Fruit fly (Drosophila melanogaster): Measurements from ENCODE around the gene wrm1.

wrm1 gene

DNA sequence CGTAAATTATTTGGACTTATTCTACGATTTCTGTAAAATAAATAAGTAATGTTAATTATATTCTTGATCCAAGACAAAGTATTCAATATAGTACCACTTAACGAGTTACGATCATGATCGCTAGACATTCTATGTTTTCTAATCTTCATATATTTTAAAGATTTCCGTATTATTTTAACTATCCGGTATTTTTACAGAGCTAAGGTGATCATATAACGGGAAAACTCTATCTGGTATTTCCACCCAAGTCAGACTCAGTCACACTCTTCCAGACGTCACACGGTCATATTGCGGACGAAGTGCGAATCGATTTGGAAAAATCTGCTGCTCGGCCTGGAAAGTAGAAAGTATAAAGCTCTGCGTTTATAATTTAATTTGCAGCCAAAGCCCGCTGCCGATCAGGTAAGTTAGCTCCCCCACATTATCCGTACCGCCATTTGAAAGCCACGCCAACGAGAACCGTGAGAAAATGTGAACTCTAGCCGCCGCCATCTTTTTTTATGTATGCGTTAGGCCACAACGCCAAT, 4.3 kb upstream of the wrm1 start, which contains the start of the genes lark and eco (continued):
- TF ChIP-seq CG34224 (GFP tag; IDR thresholded peaks at IDR 0.05; ENCODE audit: partially characterized antibody): no peak
- TF ChIP-seq ems (GFP tag; optimal IDR thresholded peaks at IDR 0.05): no peak
- TF ChIP-seq CG12219 (GFP tag; optimal IDR thresholded peaks at IDR 0.05): no peak
- peak; percentile 25; the same call in 1 of the 2 replicates for TF ChIP-seq CG13287 (GFP tag; IDR thresholded peaks at IDR 0.05; ENCODE audit: partially characterized antibody)
- peak; percentile 29 for TF ChIP-seq CG2712 (tag; optimal IDR thresholded peaks at IDR 0.05)
- TF ChIP-seq Opbp (GFP tag; IDR thresholded peaks at IDR 0.05; ENCODE audit: partially characterized antibody): peak; percentile 40; the same call in 1 of the 3 replicates
- peak; percentile 31; the same call in 1 of the 2 replicates for TF ChIP-seq CG42726 (GFP tag; IDR thresholded peaks at IDR 0.05; ENCODE audit: partially characterized antibody)
- peak; percentile 36 for TF ChIP-seq Dp (GFP tag; optimal IDR thresholded peaks at IDR 0.05)
- TF ChIP-seq CG12104 (GFP tag; optimal IDR thresholded peaks at IDR 0.05): no peak
- peak in 1 of 3 experiments; percentile 4 for TF ChIP-seq Stat92E (GFP tag; optimal IDR thresholded peaks at IDR 0.05)
- TF ChIP-seq CG13296 (GFP tag; optimal IDR thresholded peaks at IDR 0.05): no peak
- no peak for TF ChIP-seq CG8765 (GFP tag; IDR thresholded peaks at IDR 0.05)
- peak; percentile 37; the same call in 2 of the 3 replicates for TF ChIP-seq row (GFP tag; IDR thresholded peaks at IDR 0.05)
- TF ChIP-seq YL-1 (GFP tag; optimal IDR thresholded peaks at IDR 0.05): peak; percentile 96
- no peak for TF ChIP-seq CG33213 (GFP tag; optimal IDR thresholded peaks at IDR 0.05)
- TF ChIP-seq CG12659 (GFP tag; optimal IDR thresholded peaks at IDR 0.05): peak; percentile 71
- TF ChIP-seq Atf6 (GFP tag; IDR thresholded peaks at IDR 0.05): 0 out of 2 replicates have a peak, but pooled peaks have one; percentile 9
- TF ChIP-seq nom (GFP tag; optimal IDR thresholded peaks at IDR 0.05): peak; percentile 57
- no peak for TF ChIP-seq Nf-YA (GFP tag; IDR thresholded peaks at IDR 0.05)
- no peak for TF ChIP-seq Awh (GFP tag; IDR thresholded peaks at IDR 0.05)
- TF ChIP-seq lab (GFP tag; optimal IDR thresholded peaks at IDR 0.05): no peak
- peak; percentile 19; the same call in 1 of the 2 replicates for TF ChIP-seq bbx (GFP tag; IDR thresholded peaks at IDR 0.05; ENCODE audit: partially characterized antibody)
- TF ChIP-seq CG12391 (tag; optimal IDR thresholded peaks at IDR 0.05): peak; percentile 20
- peak; percentile 74 for TF ChIP-seq sens (GFP tag)
- peak; percentile 47; the same call in 1 of the 2 replicates for TF ChIP-seq Bgb (GFP tag; IDR thresholded peaks at IDR 0.05; ENCODE audit: partially characterized antibody)
- peak; percentile 4 for TF ChIP-seq NC2β (GFP tag; optimal IDR thresholded peaks at IDR 0.05)
- TF ChIP-seq fd64A (GFP tag; optimal IDR thresholded peaks at IDR 0.05): no peak
- peak; percentile 4 for TF ChIP-seq CG8924 (tag; optimal IDR thresholded peaks at IDR 0.05)
- TF ChIP-seq vvl (GFP tag; IDR thresholded peaks at IDR 0.05): 0 out of 2 replicates have a peak, but pooled peaks have one; percentile 10
- TF ChIP-seq nmo (GFP tag; optimal IDR thresholded peaks at IDR 0.05): peak; percentile 33
- TF ChIP-seq HmgD (GFP tag; optimal IDR thresholded peaks at IDR 0.05): peak; percentile 3
- TF ChIP-seq HLH3B (GFP tag; IDR thresholded peaks at IDR 0.05): no peak
- peak; percentile 2 for TF ChIP-seq CG33557 (GFP tag; optimal IDR thresholded peaks at IDR 0.05)
- TF ChIP-seq CoRest (tag; optimal IDR thresholded peaks at IDR 0.05): peak; percentile 8
- TF ChIP-seq slou (GFP tag; optimal IDR thresholded peaks at IDR 0.05): no peak
- peak; percentile 79 for TF ChIP-seq CG4617 (GFP tag; optimal IDR thresholded peaks at IDR 0.05; ENCODE audit: borderline replicate concordance)
- TF ChIP-seq Asciz (GFP tag; optimal IDR thresholded peaks at IDR 0.05): no peak
- peak; percentile 33; the same call in 1 of the 2 replicates for TF ChIP-seq CG3847 (GFP tag; IDR thresholded peaks at IDR 0.05)
- peak; percentile 41; the same call in 1 of the 2 replicates for TF ChIP-seq amos (GFP tag; IDR thresholded peaks at IDR 0.05; ENCODE audit: partially characterized antibody)
- peak; percentile 18 for TF ChIP-seq BtbVII (GFP tag; optimal IDR thresholded peaks at IDR 0.05)
- TF ChIP-seq gfzf (GFP tag; optimal IDR thresholded peaks at IDR 0.05): peak; percentile 89
- peak; percentile 1 for TF ChIP-seq Nf-YC (tag; optimal IDR thresholded peaks at IDR 0.05)
- no peak for TF ChIP-seq CG7271 (tag; optimal IDR thresholded peaks at IDR 0.05)
- no peak for TF ChIP-seq disco-r (GFP tag; optimal IDR thresholded peaks at IDR 0.05)
- peak; percentile 23; the same call in 1 of the 2 replicates for TF ChIP-seq MBD-R2 (GFP tag; IDR thresholded peaks at IDR 0.05)
- TF ChIP-seq CG17829 (tag; optimal IDR thresholded peaks at IDR 0.05): peak; percentile 17
- peak; percentile 6 for TF ChIP-seq CG15514 (GFP tag; optimal IDR thresholded peaks at IDR 0.05)
- peak; percentile 83 for TF ChIP-seq CG10267 (tag; optimal IDR thresholded peaks at IDR 0.05)

Data from whole organism, embryonic.